Worm (Caenorhabditis elegans) whole organism, L2 larva: ENCODE data around the gene clec-29.

Experiments
- ama-1 ChIP-seq: fragments of 150-350 bp; optimal IDR thresholded peaks from 2 replicates; lab custom pipeline; 2018; ENCODE audit warnings: inconsistent platforms
- ceh-82 ChIP-seq: fragments of 150-350 bp; optimal IDR thresholded peaks from 2 replicates; lab custom pipeline; 2014; ENCODE audit warnings: missing biosample characterization, missing genetic modification characterization
- fos-1 ChIP-seq: fragments of 150-350 bp; optimal IDR thresholded peaks from 2 replicates; lab custom pipeline; 2014; ENCODE audit warnings: missing biosample characterization, missing genetic modification characterization
- lin-13 ChIP-seq: fragments of 150-350 bp; optimal IDR thresholded peaks from 2 replicates; lab custom pipeline; 2014; ENCODE audit warnings: missing biosample characterization, missing genetic modification reagents, missing genetic modification characterization
- unc-62 ChIP-seq: fragments of 150-350 bp; optimal IDR thresholded peaks from 2 replicates; lab custom pipeline; 2014; ENCODE audit warnings: missing biosample characterization, missing genetic modification reagents, missing genetic modification characterization

DNA sequence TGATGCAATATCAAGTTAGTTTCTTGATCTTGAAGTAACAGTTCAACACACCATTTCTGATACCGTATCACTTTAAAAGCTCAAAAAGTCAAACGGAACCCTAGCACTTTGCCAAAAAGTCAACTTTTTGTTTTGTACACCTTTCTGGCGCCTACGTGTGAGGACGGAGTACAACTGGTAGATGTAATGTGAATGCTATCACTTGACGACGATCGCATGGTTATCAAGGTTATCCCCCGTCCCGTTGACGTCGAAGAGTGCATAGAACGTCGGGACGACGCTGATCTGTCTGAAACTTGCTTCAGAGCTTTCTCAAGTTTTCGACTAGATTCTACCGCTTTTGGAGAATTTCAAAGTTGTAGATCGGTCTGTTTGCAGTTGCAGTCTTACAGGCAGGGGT is 41.0 kb upstream of the clec-29 start:
- TF ChIP-seq ceh-82 (tag; lab: Kevin White, UChicago), result no peak
- no peak for TF ChIP-seq lin-13 (GFP tag; lab: Kevin White, UChicago)
- TF ChIP-seq fos-1 (tag; lab: Kevin White, UChicago), result no peak
- no peak for TF ChIP-seq unc-62 (GFP tag; lab: Kevin White, UChicago)
- TF ChIP-seq ama-1 (lab: Kevin White, UChicago), result no peak
